Worm (Caenorhabditis elegans) whole organism, mixed stage, embryonic: ENCODE results near the gene F02D8.1.
A peak's percentile ranks its signal among the peaks of the same experiment; 100 is the strongest.

Experiments used
- M03D4.4 ChIP-seq: sonication (generic microtip); optimal IDR thresholded peaks from 2 replicates; lab custom pipeline; 2017; ENCODE audit warnings: mild to moderate bottlenecking, missing genetic modification characterization, missing compliant biosample characterization
- bed-3 ChIP-seq: fragments of 200-800 bp; sonication (Bioruptor generic); optimal IDR thresholded peaks from 3 replicates; lab custom pipeline; 2018; ENCODE audit warnings: mild to moderate bottlenecking, missing genetic modification characterization, moderate library complexity, missing compliant biosample characterization
- blmp-1 ChIP-seq: fragments of 150-350 bp; optimal IDR thresholded peaks from 2 replicates; lab custom pipeline; 2014; ENCODE audit warnings: missing biosample characterization, missing genetic modification characterization
- ceh-83 ChIP-seq: fragments of 200-800 bp; sonication (Bioruptor generic); optimal IDR thresholded peaks from 2 replicates; lab custom pipeline; 2018; ENCODE audit warnings: mild to moderate bottlenecking, missing genetic modification characterization, missing compliant biosample characterization
- ces-1 ChIP-seq: fragments of 150-350 bp; optimal IDR thresholded peaks from 2 replicates; lab custom pipeline; 2014; ENCODE audit warnings: missing biosample characterization, missing genetic modification reagents, missing genetic modification characterization
- cnd-1 ChIP-seq: fragments of 200-800 bp; sonication (Bioruptor generic); optimal IDR thresholded peaks from 2 replicates; lab custom pipeline; 2018; ENCODE audit warnings: mild to moderate bottlenecking, missing genetic modification characterization, missing compliant biosample characterization
- drap-1 ChIP-seq: fragments of 200-800 bp; sonication (Bioruptor generic); optimal IDR thresholded peaks from 3 replicates; lab custom pipeline; 2018; ENCODE audit warnings: mild to moderate bottlenecking, missing genetic modification characterization, missing compliant biosample characterization
- elt-1 ChIP-seq: sonication (generic microtip); optimal IDR thresholded peaks from 2 replicates; lab custom pipeline; 2017; ENCODE audit warnings: missing genetic modification characterization, mild to moderate bottlenecking, missing compliant biosample characterization, antibody characterized with exemption, moderate library complexity, borderline replicate concordance; ENCODE audit not compliant: insufficient read depth
- elt-3 ChIP-seq: fragments of 150-350 bp; optimal IDR thresholded peaks from 2 replicates; lab custom pipeline; 2014; ENCODE audit warnings: missing biosample characterization, missing genetic modification characterization
- flh-1 ChIP-seq: fragments of 200-800 bp; sonication (Bioruptor generic); optimal IDR thresholded peaks from 2 replicates; lab custom pipeline; 2018; ENCODE audit warnings: mild to moderate bottlenecking, missing genetic modification characterization, moderate library complexity, missing compliant biosample characterization
- ham-2 ChIP-seq: fragments of 200-800 bp; sonication (Bioruptor generic); optimal IDR thresholded peaks from 2 replicates; lab custom pipeline; 2018; ENCODE audit warnings: mild to moderate bottlenecking, missing genetic modification characterization, missing compliant biosample characterization
- hlh-1 ChIP-seq: fragments of 150-350 bp; optimal IDR thresholded peaks from 2 replicates; lab custom pipeline; 2014; ENCODE audit warnings: missing biosample characterization, missing genetic modification reagents, missing genetic modification characterization
- lin-13 ChIP-seq: fragments of 150-350 bp; optimal IDR thresholded peaks from 2 replicates; lab custom pipeline; 2014; ENCODE audit warnings: missing biosample characterization, missing genetic modification characterization
- lsy-2 ChIP-seq: fragments of 150-350 bp; optimal IDR thresholded peaks from 2 replicates; lab custom pipeline; 2014; ENCODE audit warnings: missing biosample characterization, missing genetic modification characterization
- mab-5 ChIP-seq: fragments of 150-350 bp; optimal IDR thresholded peaks from 2 replicates; lab custom pipeline; 2014; ENCODE audit warnings: missing biosample characterization, missing genetic modification characterization
- mep-1 ChIP-seq: fragments of 150-350 bp; optimal IDR thresholded peaks from 2 replicates; lab custom pipeline; 2017; ENCODE audit warnings: missing biosample characterization, missing genetic modification reagents, missing genetic modification characterization, inconsistent platforms
- mls-2 ChIP-seq: sonication (generic microtip); optimal IDR thresholded peaks from 2 replicates; lab custom pipeline; 2016; ENCODE audit warnings: mild to moderate bottlenecking, missing genetic modification characterization, moderate library complexity, missing compliant biosample characterization
- nhr-12 ChIP-seq: fragments of 150-350 bp; optimal IDR thresholded peaks from 2 replicates; lab custom pipeline; 2014; ENCODE audit warnings: missing biosample characterization, missing genetic modification characterization
- nhr-2 ChIP-seq: fragments of 150-350 bp; optimal IDR thresholded peaks from 2 replicates; lab custom pipeline; 2014; ENCODE audit warnings: missing biosample characterization, missing genetic modification characterization
- nhr-237 ChIP-seq: fragments of 150-350 bp; optimal IDR thresholded peaks from 2 replicates; lab custom pipeline; 2014; ENCODE audit warnings: missing biosample characterization, missing genetic modification characterization
- nhr-76 ChIP-seq: sonication (generic microtip); optimal IDR thresholded peaks from 2 replicates; lab custom pipeline; 2017; ENCODE audit warnings: missing biosample characterization, missing genetic modification characterization
- pha-4 ChIP-seq: fragments of 150-350 bp; optimal IDR thresholded peaks from 2 replicates; lab custom pipeline; 2018; ENCODE audit warnings: missing biosample characterization, missing genetic modification reagents, missing genetic modification characterization
- sem-2 ChIP-seq: fragments of 200-800 bp; sonication (Bioruptor generic); optimal IDR thresholded peaks from 2 replicates; lab custom pipeline; 2018; ENCODE audit warnings: mild to moderate bottlenecking, missing genetic modification characterization, missing compliant biosample characterization
- snpc-4 ChIP-seq: fragments of 150-350 bp; optimal IDR thresholded peaks from 2 replicates; lab custom pipeline; 2014; ENCODE audit warnings: missing biosample characterization, missing genetic modification characterization
- tbx-8 ChIP-seq: fragments of 200-800 bp; sonication (Bioruptor generic); optimal IDR thresholded peaks from 2 replicates; lab custom pipeline; 2018; ENCODE audit warnings: mild to moderate bottlenecking, missing genetic modification characterization, moderate library complexity, missing compliant biosample characterization
- unc-39 ChIP-seq: fragments of 150-350 bp; optimal IDR thresholded peaks from 2 replicates; lab custom pipeline; 2014; ENCODE audit warnings: missing biosample characterization, missing genetic modification characterization
- zip-8 ChIP-seq: fragments of 150-350 bp; optimal IDR thresholded peaks from 2 replicates; lab custom pipeline; 2014; ENCODE audit warnings: missing biosample characterization, missing genetic modification characterization
- ztf-11 ChIP-seq: fragments of 150-350 bp; optimal IDR thresholded peaks from 2 replicates; lab custom pipeline; 2014; ENCODE audit warnings: missing biosample characterization, missing genetic modification characterization

Gene F02D8.1

DNA sequence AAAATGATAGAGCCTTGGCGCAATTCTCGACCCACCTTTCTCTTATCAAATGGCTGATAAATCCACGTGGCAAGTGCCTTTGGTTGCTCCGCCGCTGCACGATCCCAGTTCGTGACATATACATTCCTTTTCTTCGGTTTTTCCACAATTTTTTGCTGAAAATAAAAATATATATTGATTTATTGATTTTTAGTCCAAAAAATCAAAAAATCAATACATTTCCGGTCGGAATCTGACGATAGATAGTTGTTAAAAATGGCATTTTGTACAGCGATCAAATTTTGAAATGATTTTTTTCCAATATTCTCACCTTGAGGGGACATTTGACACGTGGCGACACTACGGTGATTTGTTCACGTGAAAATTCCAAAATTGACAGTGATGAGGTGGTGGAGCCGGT is 34.7 kb downstream of the F02D8.1 start:
- TF ChIP-seq nhr-12 (tag; lab: Kevin White, UChicago) (no peak), unc-39 (tag; lab: Kevin White, UChicago) (no peak), ces-1 (GFP tag; lab: Kevin White, UChicago) (no peak), flh-1 (GFP tag; lab: Kevin White, UChicago) (no peak), bed-3 (no peak)

- TF ChIP-seq lin-13 (tag; lab: Kevin White, UChicago): no peak
- TF ChIP-seq unc-39 (tag; lab: Kevin White, UChicago): no peak
- no peak for TF ChIP-seq pha-4 (tag; lab: Kevin White, UChicago)
- TF ChIP-seq ztf-11 (tag; lab: Kevin White, UChicago): no peak
- no peak for TF ChIP-seq ham-2 (GFP tag; lab: Kevin White, UChicago)
- peak; percentile 96 for TF ChIP-seq zip-8 (tag; lab: Kevin White, UChicago)
- no peak for TF ChIP-seq hlh-1 (tag; lab: Kevin White, UChicago)
- no peak for TF ChIP-seq bed-3
These were observed 35.6 kb downstream of the F02D8.1 start for ce11 chrV:14942898-14943297.

DNA sequence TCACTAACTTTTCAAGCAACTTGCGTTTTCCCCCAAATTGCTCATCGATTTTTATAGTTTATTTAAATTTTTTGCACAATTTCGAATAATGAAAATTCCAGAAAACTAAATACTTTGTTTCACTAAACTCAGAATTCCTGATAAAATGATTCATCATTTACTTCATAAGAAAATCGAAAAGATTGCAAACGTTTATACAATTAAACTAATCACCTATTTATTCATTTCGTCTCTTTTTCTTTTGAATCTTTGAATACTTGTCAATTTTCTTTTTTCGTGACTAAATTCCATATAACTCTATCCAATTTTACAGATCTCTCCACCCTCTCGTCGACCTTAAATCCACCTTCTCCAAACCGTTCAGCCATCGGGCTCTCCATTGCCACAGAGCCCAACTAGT is 41.9 kb downstream of the F02D8.1 start, which contains the start of gene C30G7.2:
C30G7.2 (plus strand) TSS at position 301 of the 400 bp plus-strand sequence.
- TF ChIP-seq elt-1 (no peak), ceh-83 (no peak), unc-39 (tag; lab: Kevin White, UChicago) (no peak)

ce11 chrV:14933450-14934218 is 44.9 kb downstream of the F02D8.1 start:
- TF ChIP-seq pha-4 (tag; lab: Kevin White, UChicago) (no peak), lsy-2 (tag; lab: Kevin White, UChicago) (no peak), tbx-8 (no peak), zip-8 (tag; lab: Kevin White, UChicago) (no peak), mls-2 (tag; lab: Kevin White, UChicago) (no peak)

DNA sequence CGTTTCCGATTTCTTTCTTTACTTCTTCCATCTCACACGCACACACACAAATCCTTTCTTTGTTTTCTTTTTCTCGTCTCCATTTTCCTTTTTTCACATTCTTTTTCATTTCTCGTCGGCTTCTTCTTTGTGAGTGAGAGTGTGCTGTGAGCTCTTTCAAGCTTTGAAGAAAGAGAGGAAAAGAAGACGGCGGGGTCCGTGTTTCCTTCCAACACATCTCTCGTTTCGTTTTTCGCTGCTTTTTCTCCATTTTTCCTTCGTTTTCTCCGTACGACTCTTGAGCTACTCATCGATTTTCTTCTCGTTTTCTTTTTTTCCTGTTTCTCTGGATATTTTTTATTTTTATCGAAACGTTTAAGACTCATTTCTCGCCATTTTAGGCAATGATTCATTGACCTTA is 48.3 kb downstream of the F02D8.1 start:
- no peak for TF ChIP-seq ceh-83
- TF ChIP-seq elt-1: no peak
- TF ChIP-seq M03D4.4 (tag; lab: Kevin White, UChicago): no peak
- no peak for TF ChIP-seq ztf-11 (tag; lab: Kevin White, UChicago)
- TF ChIP-seq mls-2 (tag; lab: Kevin White, UChicago): no peak
- peak; percentile 15 for TF ChIP-seq ces-1 (GFP tag; lab: Kevin White, UChicago)

- TF ChIP-seq zip-8 (tag; lab: Kevin White, UChicago): no peak
- no peak for TF ChIP-seq nhr-237
- no peak for TF ChIP-seq ham-2 (GFP tag; lab: Kevin White, UChicago)
- TF ChIP-seq pha-4 (tag; lab: Kevin White, UChicago): no peak
- no peak for TF ChIP-seq drap-1
- no peak for TF ChIP-seq snpc-4 (tag; lab: Kevin White, UChicago)
- TF ChIP-seq nhr-12 (tag; lab: Kevin White, UChicago): no peak
- no peak for TF ChIP-seq M03D4.4 (tag; lab: Kevin White, UChicago)
- no peak for TF ChIP-seq ztf-11 (tag; lab: Kevin White, UChicago)
- no peak for TF ChIP-seq mls-2 (tag; lab: Kevin White, UChicago)
- TF ChIP-seq mep-1: no peak
- TF ChIP-seq mab-5: no peak
- TF ChIP-seq tbx-8: no peak
These were observed 50.3 kb downstream of the F02D8.1 start, which contains the start of gene srg-55 for ce11 chrV:14928248-14928647. Gene srg-55 (minus strand): TSS chrV:14928348.

ce11 chrV:14924104-14924503 is 54.4 kb downstream of the F02D8.1 start, which contains the start of gene srg-54:
Gene srg-54 (minus strand): TSS chrV:14924204.
- TF ChIP-seq drap-1 (no peak), elt-3 (tag; lab: Kevin White, UChicago) (no peak), sem-2 (no peak), nhr-76 (tag; lab: Kevin White, UChicago) (no peak), snpc-4 (tag; lab: Kevin White, UChicago) (no peak), nhr-12 (tag; lab: Kevin White, UChicago) (no peak), nhr-237 (no peak), pha-4 (tag; lab: Kevin White, UChicago) (no peak), mep-1 (no peak), elt-1 (no peak), ham-2 (GFP tag; lab: Kevin White, UChicago) (no peak), cnd-1 (no peak), lin-13 (tag; lab: Kevin White, UChicago) (no peak), nhr-2 (no peak), blmp-1 (tag; lab: Kevin White, UChicago) (no peak), ces-1 (GFP tag; lab: Kevin White, UChicago) (no peak), ztf-11 (tag; lab: Kevin White, UChicago) (no peak)
- TF ChIP-seq, all 35 proteins: peak for 0
